Worm (Caenorhabditis elegans): ENCODE data around the gene irld-51.
A peak's percentile ranks its signal among the peaks of the same experiment; 100 is the strongest.

irld-51 gene

ce11 chrII:2975561-2976230 lies 23.2 kb upstream of the irld-51 start:
- TF ChIP-seq zag-1 (tag; optimal IDR thresholded peaks at IDR 0.05) = no peak
- TF ChIP-seq mab-9 (GFP tag; IDR thresholded peaks at IDR 0.05) = no peak
- TF ChIP-seq nhr-85 (tag) = peak; percentile 87
- TF ChIP-seq lin-15B (tag; optimal IDR thresholded peaks at IDR 0.05) = no peak
- TF ChIP-seq rnt-1 (tag; optimal IDR thresholded peaks at IDR 0.05) = no peak
- TF ChIP-seq nhr-90 (tag; optimal IDR thresholded peaks at IDR 0.05; ENCODE audit: poor library complexity) = no peak
- no peak for TF ChIP-seq xbp-1 (tag; optimal IDR thresholded peaks at IDR 0.05)
- TF ChIP-seq pag-3 (tag; optimal IDR thresholded peaks at IDR 0.05; ENCODE audit: borderline replicate concordance, insufficient read depth) = no peak
- no peak for TF ChIP-seq ceh-8 (GFP tag; optimal IDR thresholded peaks at IDR 0.05)
- no peak for TF ChIP-seq sox-4 (tag; optimal IDR thresholded peaks at IDR 0.05)
- no peak for TF ChIP-seq pax-3 (tag; optimal IDR thresholded peaks at IDR 0.05)
- no peak for TF ChIP-seq nhr-11 (tag; optimal IDR thresholded peaks at IDR 0.05)
- TF ChIP-seq mep-1 (tag; optimal IDR thresholded peaks at IDR 0.05) = peak; percentile 14
- TF ChIP-seq hlh-4 (tag; optimal IDR thresholded peaks at IDR 0.05) = no peak
- TF ChIP-seq lir-3 (tag; optimal IDR thresholded peaks at IDR 0.05; ENCODE audit: poor library complexity) = no peak
- no peak for TF ChIP-seq nhr-237 (tag; optimal IDR thresholded peaks at IDR 0.05)
- no peak for TF ChIP-seq nhr-71 (tag; optimal IDR thresholded peaks at IDR 0.05)
- TF ChIP-seq lin-39 (tag; optimal IDR thresholded peaks at IDR 0.05) = no peak
- no peak for TF ChIP-seq dsc-1 (tag; optimal IDR thresholded peaks at IDR 0.05)
- no peak for TF ChIP-seq ztf-4 (tag; optimal IDR thresholded peaks at IDR 0.05)
- TF ChIP-seq swsn-7 (tag; optimal IDR thresholded peaks at IDR 0.05) = no peak
- no peak for TF ChIP-seq nhr-47 (tag; optimal IDR thresholded peaks at IDR 0.05)
- TF ChIP-seq nhr-77 (tag; optimal IDR thresholded peaks at IDR 0.05) = no peak
- TF ChIP-seq F16B12.6 (tag; optimal IDR thresholded peaks at IDR 0.05) = no peak
- TF ChIP-seq lsy-2 (tag; optimal IDR thresholded peaks at IDR 0.05) = peak in 1 of 2 experiments; percentile 16
- no peak for TF ChIP-seq nhr-28 (tag; optimal IDR thresholded peaks at IDR 0.05)
- no peak for TF ChIP-seq irx-1 (tag; optimal IDR thresholded peaks at IDR 0.05)
- no peak for TF ChIP-seq ets-5 (GFP tag; IDR thresholded peaks at IDR 0.05)
- TF ChIP-seq alr-1 (tag; optimal IDR thresholded peaks at IDR 0.05; ENCODE audit: borderline replicate concordance) = no peak
- no peak for TF ChIP-seq ztf-11 (tag; optimal IDR thresholded peaks at IDR 0.05)
- no peak for TF ChIP-seq hpl-2 (GFP tag; optimal IDR thresholded peaks at IDR 0.05)
- no peak for TF ChIP-seq egl-13 (tag; optimal IDR thresholded peaks at IDR 0.05)
- no peak for TF ChIP-seq unc-98 (GFP tag; IDR thresholded peaks at IDR 0.05)
- TF ChIP-seq C16A3.4 (tag; optimal IDR thresholded peaks at IDR 0.05) = no peak
- no peak for TF ChIP-seq dpl-1 (GFP tag; optimal IDR thresholded peaks at IDR 0.05)
- no peak for TF ChIP-seq zip-4 (GFP tag; optimal IDR thresholded peaks at IDR 0.05)
- TF ChIP-seq ceh-82 (tag; optimal IDR thresholded peaks at IDR 0.05) = no peak
- TF ChIP-seq pqm-1 (tag; optimal IDR thresholded peaks at IDR 0.05) = peak; percentile 14
- TF ChIP-seq jun-1 (tag; optimal IDR thresholded peaks at IDR 0.05) = no peak
- no peak for TF ChIP-seq egl-27 (tag; optimal IDR thresholded peaks at IDR 0.05)
- no peak for TF ChIP-seq ceh-63 (GFP tag; optimal IDR thresholded peaks at IDR 0.05)
- TF ChIP-seq snu-23 (GFP tag; optimal IDR thresholded peaks at IDR 0.05) = peak; percentile 43
- TF ChIP-seq fkh-8 (tag; optimal IDR thresholded peaks at IDR 0.05) = no peak
- no peak for TF ChIP-seq unc-62 (GFP tag; optimal IDR thresholded peaks at IDR 0.05)
- TF ChIP-seq skn-1 (tag; optimal IDR thresholded peaks at IDR 0.05) = peak; percentile 30
- TF ChIP-seq snpc-4 (tag; optimal IDR thresholded peaks at IDR 0.05) = no peak
- no peak for TF ChIP-seq aly-2 (tag; optimal IDR thresholded peaks at IDR 0.05)
- peak in 1 of 2 experiments; percentile 38 for TF ChIP-seq lin-35 (GFP tag; optimal IDR thresholded peaks at IDR 0.05)
- no peak for TF ChIP-seq ces-1 (GFP tag; optimal IDR thresholded peaks at IDR 0.05)
- no peak for TF ChIP-seq aha-1 (tag; optimal IDR thresholded peaks at IDR 0.05)
- no peak for TF ChIP-seq fos-1 (tag; optimal IDR thresholded peaks at IDR 0.05)
- TF ChIP-seq mdl-1 (tag; optimal IDR thresholded peaks at IDR 0.05) = peak in 1 of 2 experiments; percentile 23

Measured in whole organism, L1 larva.